Fruit fly (Drosophila melanogaster) whole organism, adult: ENCODE measurements around the gene snRNP-U1-70K.

Experiments used
- CG11617 ChIP-seq: fragments of 200-800 bp; sonication (Bioruptor generic); optimal IDR thresholded peaks from 2 replicates; lab custom pipeline; 2017; ENCODE audit warnings: mild to moderate bottlenecking, missing biosample characterization, missing genetic modification reagents, missing genetic modification characterization
- CG12768 ChIP-seq: fragments of 200-800 bp; sonication (Bioruptor generic); optimal IDR thresholded peaks from 2 replicates; lab custom pipeline; 2017; ENCODE audit warnings: missing biosample characterization, missing genetic modification characterization, mild to moderate bottlenecking, moderate library complexity, missing genetic modification reagents
- CG14711 ChIP-seq: fragments of 200-800 bp; sonication (Bioruptor generic); optimal IDR thresholded peaks from 2 replicates; lab custom pipeline; 2018; ENCODE audit warnings: missing biosample characterization, mild to moderate bottlenecking, missing genetic modification characterization, moderate library complexity
- CG1620 ChIP-seq: fragments of 200-800 bp; sonication (Bioruptor generic); optimal IDR thresholded peaks from 2 replicates; lab custom pipeline; 2016; ENCODE audit warnings: missing biosample characterization, missing genetic modification characterization
- CG33017 ChIP-seq: fragments of 200-800 bp; sonication (Bioruptor generic); optimal IDR thresholded peaks from 2 replicates; lab custom pipeline; 2018; ENCODE audit warnings: missing biosample characterization, mild to moderate bottlenecking, missing genetic modification characterization, moderate library complexity
- CG5204 ChIP-seq: fragments of 200-800 bp; sonication (Bioruptor generic); optimal IDR thresholded peaks from 2 replicates; lab custom pipeline; 2016; ENCODE audit warnings: missing biosample characterization, missing genetic modification characterization
- CG7101 ChIP-seq: fragments of 200-800 bp; sonication (Bioruptor generic); optimal IDR thresholded peaks from 2 replicates; lab custom pipeline; 2018; ENCODE audit warnings: missing biosample characterization, mild to moderate bottlenecking, missing genetic modification characterization, moderate library complexity
- Clk ChIP-seq: fragments of 200-800 bp; sonication (Bioruptor generic); optimal IDR thresholded peaks from 2 replicates; lab custom pipeline; 2017; ENCODE audit warnings: missing biosample characterization, missing genetic modification characterization
- Crg-1 ChIP-seq: fragments of 200-800 bp; sonication (Bioruptor generic); optimal IDR thresholded peaks from 2 replicates; lab custom pipeline; 2016; ENCODE audit warnings: missing biosample characterization, missing genetic modification characterization
- bab1 ChIP-seq: fragments of 200-800 bp; sonication (Bioruptor generic); optimal IDR thresholded peaks from 3 replicates; lab custom pipeline; 2019; ENCODE audit warnings: missing biosample characterization, mild to moderate bottlenecking, missing genetic modification characterization, moderate library complexity
- kay ChIP-seq: fragments of 200-800 bp; sonication (Bioruptor generic); peaks from one replicate; lab custom pipeline; 2016; ENCODE audit warnings: missing biosample characterization, missing genetic modification characterization, borderline replicate concordance
- ovo ChIP-seq: fragments of 200-800 bp; sonication (Bioruptor generic); optimal IDR thresholded peaks from 2 replicates; lab custom pipeline; 2016; ENCODE audit warnings: missing biosample characterization, missing genetic modification characterization
- tj ChIP-seq: fragments of 200-800 bp; sonication (Bioruptor generic); optimal IDR thresholded peaks from 3 replicates; lab custom pipeline; 2017; ENCODE audit warnings: missing biosample characterization, mild to moderate bottlenecking, missing genetic modification characterization, moderate library complexity

dm6 chr2L:6948540-6948942 is 23.0 kb downstream of the snRNP-U1-70K start, which contains the start of gene ihog:
- no peak for TF ChIP-seq CG14711 (tag; lab: Kevin White, UChicago)
- TF ChIP-seq CG5204 (GFP tag; lab: Kevin White, UChicago), result no peak
- no peak for TF ChIP-seq CG7101
- TF ChIP-seq bab1 (GFP tag; lab: Kevin White, UChicago), result peak; percentile 19
- TF ChIP-seq Crg-1 (GFP tag; lab: Kevin White, UChicago), result no peak
- TF ChIP-seq tj, result no peak
- TF ChIP-seq Clk (GFP tag; lab: Kevin White, UChicago), result no peak
- no peak for TF ChIP-seq ovo (GFP tag; lab: Kevin White, UChicago)
- TF ChIP-seq kay (GFP tag; lab: Kevin White, UChicago), result no peak
- no peak for TF ChIP-seq CG33017
- no peak for TF ChIP-seq CG12768 (GFP tag; lab: Kevin White, UChicago)
- TF ChIP-seq CG1620 (GFP tag; lab: Kevin White, UChicago), result no peak
- TF ChIP-seq CG11617 (GFP tag; lab: Kevin White, UChicago), result no peak
